Worm (Caenorhabditis elegans) whole organism, L2 larva: Measurements from ENCODE around the gene Y62H9A.15.
A peak's percentile ranks its signal among the peaks of the same experiment; 100 is the strongest.

ENCODE experiments used
- C34F6.9 ChIP-seq: fragments of 150-350 bp; optimal IDR thresholded peaks from 2 replicates; lab custom pipeline; 2014; ENCODE audit warnings: missing biosample characterization, missing genetic modification characterization
- F13H6.1 ChIP-seq: sonication (generic microtip); optimal IDR thresholded peaks from 2 replicates; lab custom pipeline; 2016; ENCODE audit warnings: missing genetic modification characterization, missing compliant biosample characterization
- R02D3.7 ChIP-seq: fragments of 150-350 bp; optimal IDR thresholded peaks from 2 replicates; lab custom pipeline; 2014; ENCODE audit warnings: missing biosample characterization, missing genetic modification characterization
- Y55F3AM.14 ChIP-seq: fragments of 200-800 bp; sonication (Bioruptor generic); optimal IDR thresholded peaks from 2 replicates; lab custom pipeline; 2018; ENCODE audit warnings: mild to moderate bottlenecking, missing genetic modification characterization, missing compliant biosample characterization
- alr-1 ChIP-seq: fragments of 150-350 bp; optimal IDR thresholded peaks from 2 replicates; lab custom pipeline; 2014; ENCODE audit warnings: missing biosample characterization, missing genetic modification characterization
- aly-2 ChIP-seq: fragments of 150-350 bp; optimal IDR thresholded peaks from 2 replicates; lab custom pipeline; 2014; ENCODE audit warnings: missing biosample characterization, missing genetic modification characterization
- ama-1 ChIP-seq: fragments of 150-350 bp; optimal IDR thresholded peaks from 2 replicates; lab custom pipeline; 2018; ENCODE audit warnings: inconsistent platforms
- ceh-16 ChIP-seq: fragments of 150-350 bp; optimal IDR thresholded peaks from 2 replicates; lab custom pipeline; 2014; ENCODE audit warnings: missing biosample characterization, missing genetic modification characterization
- ceh-82 ChIP-seq: fragments of 150-350 bp; optimal IDR thresholded peaks from 2 replicates; lab custom pipeline; 2014; ENCODE audit warnings: missing biosample characterization, missing genetic modification characterization
- crh-2 ChIP-seq: sonication (generic microtip); optimal IDR thresholded peaks from 2 replicates; lab custom pipeline; 2017; ENCODE audit warnings: missing biosample characterization, missing genetic modification characterization
- dmd-4 ChIP-seq: sonication (generic microtip); optimal IDR thresholded peaks from 2 replicates; lab custom pipeline; 2017; ENCODE audit warnings: missing biosample characterization, missing genetic modification characterization
- elt-1 ChIP-seq: fragments of 150-350 bp; optimal IDR thresholded peaks from 2 replicates; lab custom pipeline; 2014; ENCODE audit warnings: missing biosample characterization, missing genetic modification characterization
- elt-3 ChIP-seq: sonication (generic microtip); optimal IDR thresholded peaks from 2 replicates; lab custom pipeline; 2017; ENCODE audit warnings: missing biosample characterization, missing genetic modification characterization
- fos-1 ChIP-seq: fragments of 150-350 bp; optimal IDR thresholded peaks from 2 replicates; lab custom pipeline; 2014; ENCODE audit warnings: missing biosample characterization, missing genetic modification characterization
- gmeb-1 ChIP-seq: fragments of 150-350 bp; optimal IDR thresholded peaks from 2 replicates; lab custom pipeline; 2014; ENCODE audit warnings: missing biosample characterization, missing genetic modification characterization
- lin-13 ChIP-seq: fragments of 150-350 bp; optimal IDR thresholded peaks from 2 replicates; lab custom pipeline; 2014; ENCODE audit warnings: missing biosample characterization, missing genetic modification reagents, missing genetic modification characterization
- lin-39 ChIP-seq: fragments of 150-350 bp; optimal IDR thresholded peaks from 2 replicates; lab custom pipeline; 2014; ENCODE audit warnings: missing biosample characterization, missing genetic modification reagents, missing genetic modification characterization
- lsy-2 ChIP-seq, 2 experiments: fragments of 150-350 bp in 1 of 2; sonication (generic microtip) in 1 of 2; optimal IDR thresholded peaks; 2 replicates each; lab custom pipeline; 2014 to 2017; ENCODE audit warnings: missing biosample characterization in 2 of 2, missing genetic modification characterization in 2 of 2
- mab-5 ChIP-seq: fragments of 150-350 bp; optimal IDR thresholded peaks from 2 replicates; lab custom pipeline; 2014; ENCODE audit warnings: missing biosample characterization, missing genetic modification characterization
- mbf-1 ChIP-seq: sonication (generic microtip); optimal IDR thresholded peaks from 2 replicates; lab custom pipeline; 2017; ENCODE audit warnings: missing biosample characterization, missing genetic modification characterization
- mdl-1 ChIP-seq, 2 experiments: fragments of 150-350 bp in 1 of 2; sonication (generic microtip) in 1 of 2; optimal IDR thresholded peaks; 2 replicates each; lab custom pipeline; 2017; ENCODE audit warnings: missing biosample characterization in 2 of 2, missing genetic modification characterization in 2 of 2
- nhr-10 ChIP-seq: sonication (generic microtip); optimal IDR thresholded peaks from 2 replicates; lab custom pipeline; 2017; ENCODE audit warnings: missing biosample characterization, missing genetic modification characterization
- nhr-11 ChIP-seq: fragments of 150-350 bp; optimal IDR thresholded peaks from 2 replicates; lab custom pipeline; 2014; ENCODE audit warnings: missing biosample characterization, missing genetic modification characterization
- nhr-12 ChIP-seq: fragments of 150-350 bp; optimal IDR thresholded peaks from 2 replicates; lab custom pipeline; 2014; ENCODE audit warnings: missing biosample characterization, missing genetic modification characterization
- nhr-21 ChIP-seq: fragments of 150-350 bp; optimal IDR thresholded peaks from 2 replicates; lab custom pipeline; 2014; ENCODE audit warnings: missing biosample characterization, missing genetic modification characterization
- nhr-23 ChIP-seq: fragments of 150-350 bp; optimal IDR thresholded peaks from 2 replicates; lab custom pipeline; 2014; ENCODE audit warnings: missing biosample characterization, missing genetic modification reagents, missing genetic modification characterization
- nhr-237 ChIP-seq: fragments of 150-350 bp; optimal IDR thresholded peaks from 2 replicates; lab custom pipeline; 2014; ENCODE audit warnings: missing biosample characterization, missing genetic modification characterization
- peb-1 ChIP-seq: fragments of 150-350 bp; optimal IDR thresholded peaks from 2 replicates; lab custom pipeline; 2014; ENCODE audit warnings: missing biosample characterization, missing genetic modification characterization
- sem-4 ChIP-seq: fragments of 150-350 bp; optimal IDR thresholded peaks from 2 replicates; lab custom pipeline; 2014; ENCODE audit warnings: missing biosample characterization, missing genetic modification reagents, missing genetic modification characterization
- skn-1 ChIP-seq: sonication (generic microtip); optimal IDR thresholded peaks from 2 replicates; lab custom pipeline; 2017; ENCODE audit warnings: missing biosample characterization, missing genetic modification characterization
- sma-3 ChIP-seq: sonication (generic microtip); optimal IDR thresholded peaks from 2 replicates; lab custom pipeline; 2016; ENCODE audit warnings: missing genetic modification reagents, missing genetic modification characterization, missing compliant biosample characterization
- sma-9 ChIP-seq, 2 experiments: fragments of 150-350 bp in 1 of 2; sonication (generic microtip) in 1 of 2; optimal IDR thresholded peaks; 2 replicates each; lab custom pipeline; 2014 to 2016; ENCODE audit warnings: missing genetic modification characterization in 2 of 2, mild to moderate bottlenecking in 1 of 2, missing biosample characterization in 1 of 2, missing compliant biosample characterization in 1 of 2, missing genetic modification reagents in 1 of 2, moderate library complexity in 1 of 2
- snpc-4 ChIP-seq: fragments of 150-350 bp; optimal IDR thresholded peaks from 2 replicates; lab custom pipeline; 2014; ENCODE audit warnings: missing biosample characterization, missing genetic modification characterization
- unc-39 ChIP-seq: fragments of 150-350 bp; optimal IDR thresholded peaks from 2 replicates; lab custom pipeline; 2014; ENCODE audit warnings: missing biosample characterization, missing genetic modification characterization
- unc-55 ChIP-seq: fragments of 150-350 bp; sonication (generic microtip); optimal IDR thresholded peaks from 3 replicates; lab custom pipeline; 2014; ENCODE audit warnings: missing biosample characterization, missing genetic modification reagents, missing genetic modification characterization
- unc-62 ChIP-seq: fragments of 150-350 bp; optimal IDR thresholded peaks from 2 replicates; lab custom pipeline; 2014; ENCODE audit warnings: missing biosample characterization, missing genetic modification reagents, missing genetic modification characterization
- zag-1 ChIP-seq: fragments of 150-350 bp; optimal IDR thresholded peaks from 2 replicates; lab custom pipeline; 2014; ENCODE audit warnings: missing biosample characterization, missing genetic modification characterization
- ztf-1 ChIP-seq: fragments of 200-800 bp; sonication (Bioruptor generic); conservative IDR thresholded peaks from 2 replicates; pipeline ENCODE4 v1.3.6; 2022; ENCODE audit warnings: missing genetic modification characterization, missing compliant biosample characterization
- ztf-11 ChIP-seq: sonication (generic microtip); optimal IDR thresholded peaks from 2 replicates; lab custom pipeline; 2017; ENCODE audit warnings: missing biosample characterization, missing genetic modification characterization
- ztf-4 ChIP-seq: fragments of 150-350 bp; optimal IDR thresholded peaks from 2 replicates; lab custom pipeline; 2014; ENCODE audit warnings: missing biosample characterization, missing genetic modification characterization

Gene Y62H9A.15

DNA sequence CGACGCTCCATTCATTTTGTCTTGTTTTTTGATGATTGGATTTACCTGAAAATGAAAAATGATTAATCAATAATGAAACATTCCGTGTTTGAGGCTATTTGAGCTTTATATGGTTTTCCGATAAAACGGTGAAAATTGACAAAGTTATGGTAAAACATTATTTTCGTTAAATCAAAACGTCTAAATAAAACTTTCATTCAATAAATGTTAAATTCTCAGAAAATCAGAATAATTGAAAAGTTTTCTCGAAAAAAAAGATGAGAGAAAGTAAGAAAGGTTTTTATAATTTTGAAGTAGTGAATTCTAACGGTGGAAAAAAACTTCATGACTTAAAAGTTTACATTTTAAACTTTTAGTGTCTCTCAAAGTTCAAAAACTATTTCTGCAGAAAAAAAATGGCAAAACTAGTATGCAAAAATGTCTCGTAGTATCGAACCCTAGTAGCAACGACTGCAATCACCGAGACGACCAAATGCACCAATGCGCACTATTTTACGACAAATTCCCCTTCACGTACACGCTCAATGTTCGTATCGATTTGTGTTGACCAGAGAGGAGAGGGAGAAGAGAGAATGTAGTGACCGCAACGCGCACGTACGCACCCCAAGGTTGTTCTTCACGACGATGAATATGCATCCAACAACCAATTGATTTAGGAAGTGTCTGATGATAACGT is 37.0 kb upstream of the Y62H9A.15 start, which contains the start of gene nfya-1 (continued):
- TF ChIP-seq elt-1 (tag; lab: Kevin White, UChicago) (no peak), ceh-16 (tag; lab: Kevin White, UChicago) (peak; percentile 62), Y55F3AM.14 (GFP tag; lab: Kevin White, UChicago) (no peak), peb-1 (tag; lab: Kevin White, UChicago) (no peak), mab-5 (tag; lab: Kevin White, UChicago) (no peak), unc-62 (GFP tag; lab: Kevin White, UChicago) (no peak), nhr-237 (tag; lab: Kevin White, UChicago) (no peak), ama-1 (no peak), sem-4 (tag; lab: Kevin White, UChicago) (no peak), F13H6.1 (tag; lab: Kevin White, UChicago) (peak; percentile 72), snpc-4 (tag; lab: Kevin White, UChicago) (no peak), alr-1 (tag; lab: Kevin White, UChicago) (no peak), R02D3.7 (tag; lab: Kevin White, UChicago) (no peak), ztf-11 (no peak), C34F6.9 (peak; percentile 64), elt-3 (no peak)
- TF ChIP-seq, all 48 proteins: peak for 17

DNA sequence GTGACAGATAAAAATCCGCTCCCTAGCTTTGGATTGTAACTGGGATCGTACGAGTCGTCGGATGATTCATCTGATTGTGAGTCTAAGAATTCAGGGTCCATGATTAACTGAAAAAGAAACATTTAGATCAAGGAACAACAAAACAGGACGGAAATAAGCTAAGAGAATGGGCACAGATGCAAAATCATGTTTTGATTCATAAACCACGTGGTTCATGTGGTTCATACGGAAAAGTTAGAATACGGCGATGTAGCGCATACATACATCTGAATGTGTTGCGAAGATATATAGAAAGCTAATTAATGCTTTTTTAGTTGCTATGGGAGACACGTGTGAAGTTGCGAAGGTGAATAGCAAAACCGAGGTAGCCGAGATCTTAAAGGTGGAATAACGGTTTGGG is 32.0 kb upstream of the Y62H9A.15 start, which contains the start of gene F55G7.3:
Gene F55G7.3 (minus strand): TSS at position 101 of the 400 bp plus-strand sequence.
- TF ChIP-seq sma-3 (GFP tag; lab: Kevin White, UChicago): no peak
- no peak for TF ChIP-seq ztf-1 (GFP tag; lab: Robert Waterston, UW)
- TF ChIP-seq snpc-4 (tag; lab: Kevin White, UChicago): no peak
- no peak for TF ChIP-seq F13H6.1 (tag; lab: Kevin White, UChicago)
- TF ChIP-seq zag-1 (tag; lab: Kevin White, UChicago): no peak
- no peak for TF ChIP-seq ama-1
- no peak for TF ChIP-seq nhr-10 (tag; lab: Kevin White, UChicago)
- no peak for TF ChIP-seq Y55F3AM.14 (GFP tag; lab: Kevin White, UChicago)
- no peak for TF ChIP-seq lsy-2 (tag; optimal IDR thresholded peaks at IDR 0.05; lab: Kevin White, UChicago)

DNA sequence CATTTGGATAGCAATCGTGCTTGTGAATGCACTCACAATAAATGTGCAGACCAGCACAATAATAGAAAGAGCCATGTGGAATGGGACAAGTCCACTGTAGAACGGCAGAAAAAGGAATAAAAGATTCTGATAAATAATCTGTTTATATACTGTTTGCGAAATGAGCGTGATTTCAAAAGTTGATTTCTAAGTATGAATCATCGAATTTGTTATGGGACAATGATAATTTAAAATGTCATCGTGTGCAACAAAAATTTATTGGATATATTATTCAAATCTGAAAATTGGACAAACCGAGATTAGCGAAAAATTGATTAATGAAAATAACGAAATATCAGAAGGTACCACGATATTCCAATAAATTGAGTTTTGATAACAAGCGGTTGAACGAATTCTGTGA is 28.9 kb upstream of the Y62H9A.15 start, which contains the start of gene F55G7.5:
Gene F55G7.5 (minus strand): TSS at position 101 of the 400 bp plus-strand sequence.
- TF ChIP-seq snpc-4 (tag; lab: Kevin White, UChicago) (no peak), ztf-1 (GFP tag; lab: Robert Waterston, UW) (no peak), crh-2 (tag; lab: Kevin White, UChicago) (no peak), sem-4 (tag; lab: Kevin White, UChicago) (no peak), elt-1 (tag; lab: Kevin White, UChicago) (no peak), unc-55 (GFP tag; lab: Kevin White, UChicago) (no peak)

DNA sequence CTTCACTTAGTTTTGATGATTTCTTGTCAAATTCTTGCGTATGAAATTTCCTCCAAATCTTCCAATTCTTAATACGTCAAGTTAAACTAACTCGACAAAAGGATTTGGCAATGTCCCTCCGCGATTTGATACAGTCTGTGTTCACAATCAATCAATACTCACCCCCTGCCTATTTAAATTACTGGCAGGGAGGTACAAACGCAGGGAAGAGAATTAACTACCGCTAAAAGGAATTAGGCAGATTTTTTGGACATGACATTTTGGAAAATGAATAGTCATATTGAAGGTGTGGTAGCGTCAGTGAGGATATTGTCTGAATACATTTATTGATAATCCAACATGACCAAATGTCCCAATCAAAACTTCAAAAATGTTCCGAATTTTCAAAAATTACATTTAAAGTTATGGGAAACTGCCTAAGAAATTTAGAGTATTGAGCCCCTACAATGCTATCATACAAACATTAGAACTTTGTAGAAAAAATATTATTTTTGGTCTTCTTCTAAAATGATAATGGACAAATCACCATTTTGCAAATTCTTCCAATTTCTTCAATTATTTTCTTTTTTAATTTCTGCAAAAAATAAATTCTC is 27.5 kb upstream of the Y62H9A.15 start:
- TF ChIP-seq nhr-11: peak; percentile 62
- TF ChIP-seq sem-4 (tag; lab: Kevin White, UChicago): peak; percentile 97
- TF ChIP-seq fos-1: peak; percentile 98
- peak; percentile 91 for TF ChIP-seq snpc-4 (tag; lab: Kevin White, UChicago)
- TF ChIP-seq lin-13 (GFP tag; lab: Kevin White, UChicago): peak; percentile 99
- TF ChIP-seq aly-2 (tag; lab: Kevin White, UChicago): no peak
- peak; percentile 78 for TF ChIP-seq R02D3.7 (tag; lab: Kevin White, UChicago)
- TF ChIP-seq sma-9 (GFP tag; optimal IDR thresholded peaks at IDR 0.05; lab: Kevin White, UChicago): peak; percentile 99
- TF ChIP-seq sma-9 (tag; optimal IDR thresholded peaks at IDR 0.05; lab: Kevin White, UChicago): no peak
- peak; percentile 99 for TF ChIP-seq nhr-10 (tag; lab: Kevin White, UChicago)
- TF ChIP-seq ama-1: peak; percentile 51
- peak; percentile 92 for TF ChIP-seq ceh-16 (tag; lab: Kevin White, UChicago)
- peak; percentile 92 for TF ChIP-seq Y55F3AM.14 (GFP tag; lab: Kevin White, UChicago)
- TF ChIP-seq elt-1 (tag; lab: Kevin White, UChicago): no peak
- TF ChIP-seq lin-39 (tag; lab: Kevin White, UChicago): peak; percentile 93
- TF ChIP-seq ztf-4 (tag; lab: Kevin White, UChicago): peak; percentile 91
- peak; percentile 100 for TF ChIP-seq nhr-21 (tag; lab: Kevin White, UChicago)
- peak; percentile 95 to 97 for TF ChIP-seq lsy-2 (tag; optimal IDR thresholded peaks at IDR 0.05; lab: Kevin White, UChicago)
- TF ChIP-seq zag-1 (tag; lab: Kevin White, UChicago): peak; percentile 96
- TF ChIP-seq mdl-1 (tag; optimal IDR thresholded peaks at IDR 0.05; lab: Kevin White, UChicago): peak; percentile 90 to 92
- TF ChIP-seq mab-5 (tag; lab: Kevin White, UChicago): peak; percentile 98
- TF ChIP-seq gmeb-1 (tag; lab: Kevin White, UChicago): peak; percentile 97
- peak; percentile 98 for TF ChIP-seq skn-1 (tag; lab: Kevin White, UChicago)
- no peak for TF ChIP-seq nhr-23 (tag; lab: Kevin White, UChicago)
- TF ChIP-seq crh-2 (tag; lab: Kevin White, UChicago): peak; percentile 99
- peak; percentile 99 for TF ChIP-seq sma-3 (GFP tag; lab: Kevin White, UChicago)
- peak; percentile 89 for TF ChIP-seq unc-39 (tag; lab: Kevin White, UChicago)
- peak; percentile 99 for TF ChIP-seq unc-55 (GFP tag; lab: Kevin White, UChicago)
- TF ChIP-seq dmd-4 (tag; lab: Kevin White, UChicago): peak; percentile 75
- TF ChIP-seq elt-3: peak; percentile 77
- TF ChIP-seq mbf-1 (tag; lab: Kevin White, UChicago): peak; percentile 75
- TF ChIP-seq F13H6.1 (tag; lab: Kevin White, UChicago): peak; percentile 98
- TF ChIP-seq nhr-237 (tag; lab: Kevin White, UChicago): peak; percentile 96
- TF ChIP-seq ztf-11: peak; percentile 77
- TF ChIP-seq ztf-1 (GFP tag; lab: Robert Waterston, UW): 0 out of 2 replicates have a peak, but pooled peaks have one; percentile 55
- TF ChIP-seq ceh-82 (tag; lab: Kevin White, UChicago): peak; percentile 96
- TF ChIP-seq alr-1 (tag; lab: Kevin White, UChicago): no peak
- peak; percentile 70 for TF ChIP-seq nhr-12 (tag; lab: Kevin White, UChicago)
